Fruit fly (Drosophila melanogaster) whole organism, embryonic: ENCODE data around the gene MRG15.

ENCODE experiments used
- Ada2b ChIP-seq: fragments of 200-800 bp; sonication (Bioruptor generic); IDR thresholded peaks from 2 replicates; pipeline ENCODE4 v1.3.6; 2022; ENCODE audit warnings: missing biosample characterization, missing genetic modification characterization
- Adf1 ChIP-seq: fragments of 200-800 bp; sonication (Bioruptor generic); IDR thresholded peaks from 2 replicates; pipeline ENCODE4 v1.3.6; 2022; ENCODE audit warnings: missing biosample characterization, missing genetic modification characterization
- Awh ChIP-seq: fragments of 200-800 bp; sonication (Bioruptor generic); IDR thresholded peaks from 2 replicates; pipeline ENCODE4, ENCODE4 v1.3.6; 2022; ENCODE audit warnings: missing biosample characterization, missing genetic modification characterization
- BtbVII ChIP-seq: fragments of 200-800 bp; sonication (Bioruptor generic); optimal IDR thresholded peaks from 3 replicates; lab custom pipeline; 2017; ENCODE audit warnings: missing biosample characterization, mild to moderate bottlenecking, missing genetic modification characterization
- CG10321 ChIP-seq: fragments of 200-800 bp; sonication (Bioruptor generic); IDR thresholded peaks from 2 replicates; pipeline ENCODE4 v1.3.6; 2022; ENCODE audit warnings: missing biosample characterization, missing genetic modification characterization
- CG10366 ChIP-seq: fragments of 200-800 bp; sonication (Bioruptor generic); IDR thresholded peaks from 2 replicates; pipeline ENCODE4 v1.3.6; 2022; ENCODE audit warnings: missing biosample characterization, missing genetic modification characterization
- CG12299 ChIP-seq: fragments of 200-800 bp; sonication (Bioruptor generic); optimal IDR thresholded peaks from 2 replicates; lab custom pipeline; 2018; ENCODE audit warnings: missing biosample characterization, mild to moderate bottlenecking, missing genetic modification characterization
- CG15479 ChIP-seq: fragments of 200-800 bp; sonication (Bioruptor generic); optimal IDR thresholded peaks from 3 replicates; lab custom pipeline; 2019; ENCODE audit warnings: missing biosample characterization, mild to moderate bottlenecking, missing genetic modification characterization, moderate library complexity
- CG1603 ChIP-seq: fragments of 200-800 bp; sonication (Bioruptor generic); optimal IDR thresholded peaks from 2 replicates; lab custom pipeline; 2019; ENCODE audit warnings: missing biosample characterization, mild to moderate bottlenecking, missing genetic modification characterization, moderate library complexity
- CG17385 ChIP-seq: fragments of 200-800 bp; sonication (Bioruptor generic); optimal IDR thresholded peaks from 3 replicates; lab custom pipeline; 2018; ENCODE audit warnings: missing biosample characterization, mild to moderate bottlenecking, missing genetic modification characterization
- CG1832 ChIP-seq: fragments of 200-800 bp; sonication (Bioruptor generic); optimal IDR thresholded peaks from 2 replicates; lab custom pipeline; 2017; ENCODE audit warnings: missing biosample characterization, mild to moderate bottlenecking, missing genetic modification characterization, inconsistent platforms
- CG3065 ChIP-seq: fragments of 200-800 bp; sonication (Bioruptor generic); optimal IDR thresholded peaks from 2 replicates; lab custom pipeline; 2016; ENCODE audit warnings: missing biosample characterization, missing genetic modification characterization
- CG32532 ChIP-seq: fragments of 200-800 bp; sonication (Bioruptor generic); IDR thresholded peaks from 2 replicates; pipeline ENCODE4 v1.3.6; 2022; ENCODE audit warnings: missing biosample characterization, missing genetic modification characterization
- CG4404 ChIP-seq: fragments of 200-800 bp; sonication (Bioruptor generic); IDR thresholded peaks from 2 replicates; pipeline ENCODE4 v1.3.6; 2022; ENCODE audit warnings: missing biosample characterization, missing genetic modification characterization
- CG4707 ChIP-seq: fragments of 200-800 bp; sonication (Bioruptor generic); optimal IDR thresholded peaks from 2 replicates; lab custom pipeline; 2018; ENCODE audit warnings: missing biosample characterization, mild to moderate bottlenecking, missing genetic modification characterization, moderate library complexity
- CG5180 ChIP-seq: fragments of 200-800 bp; sonication (Bioruptor generic); optimal IDR thresholded peaks from 3 replicates; lab custom pipeline; 2017; ENCODE audit warnings: missing biosample characterization, missing genetic modification characterization, mild to moderate bottlenecking, moderate library complexity, missing genetic modification reagents
- CG8388 ChIP-seq: fragments of 200-800 bp; sonication (Bioruptor generic); optimal IDR thresholded peaks from 2 replicates; lab custom pipeline; 2019; ENCODE audit warnings: missing biosample characterization, mild to moderate bottlenecking, missing genetic modification characterization, moderate library complexity
- CG9215 ChIP-seq: fragments of 200-800 bp; sonication (Bioruptor generic); IDR thresholded peaks from 2 replicates; pipeline ENCODE4 v1.3.6; 2022; ENCODE audit warnings: missing biosample characterization, missing genetic modification characterization
- Dip3 ChIP-seq: fragments of 200-800 bp; sonication (Bioruptor generic); optimal IDR thresholded peaks from 3 replicates; lab custom pipeline; 2016; ENCODE audit warnings: missing biosample characterization, missing genetic modification characterization
- ERR ChIP-seq: fragments of 200-800 bp; sonication (Bioruptor generic); optimal IDR thresholded peaks from 2 replicates; lab custom pipeline; 2016; ENCODE audit warnings: missing biosample characterization, missing genetic modification characterization
- HHEX ChIP-seq: fragments of 200-800 bp; sonication (Bioruptor generic); optimal IDR thresholded peaks from 3 replicates; lab custom pipeline; 2017; ENCODE audit warnings: missing biosample characterization, mild to moderate bottlenecking, missing genetic modification characterization, missing genetic modification reagents
- Hmx ChIP-seq: fragments of 200-800 bp; sonication (Bioruptor generic); optimal IDR thresholded peaks from 2 replicates; lab custom pipeline; 2016; ENCODE audit warnings: missing biosample characterization, missing genetic modification characterization
- Kr ChIP-seq: fragments of 200-800 bp; sonication (Bioruptor generic); optimal IDR thresholded peaks from 2 replicates; lab custom pipeline; 2017; ENCODE audit warnings: missing biosample characterization, mild to moderate bottlenecking, missing genetic modification characterization
- Neu2 ChIP-seq: fragments of 200-800 bp; sonication (Bioruptor generic); optimal IDR thresholded peaks from 3 replicates; lab custom pipeline; 2016; ENCODE audit warnings: missing biosample characterization, missing genetic modification characterization, borderline replicate concordance
- abd-A ChIP-seq: fragments of 200-800 bp; sonication (Bioruptor generic); optimal IDR thresholded peaks from 3 replicates; lab custom pipeline; 2019; ENCODE audit warnings: missing biosample characterization, mild to moderate bottlenecking, missing genetic modification characterization, moderate library complexity
- bsh ChIP-seq, 2 experiments: fragments of 200-800 bp; sonication (Bioruptor generic); optimal IDR thresholded peaks; 2 replicates each; lab custom pipeline; 2017 to 2018; ENCODE audit warnings: mild to moderate bottlenecking in 2 of 2, missing biosample characterization in 2 of 2, missing genetic modification characterization in 2 of 2, moderate library complexity in 1 of 2
- cg ChIP-seq: fragments of 200-800 bp; sonication (Bioruptor generic); optimal IDR thresholded peaks from 3 replicates; lab custom pipeline; 2019; ENCODE audit warnings: missing biosample characterization, mild to moderate bottlenecking, missing genetic modification characterization, moderate library complexity
- croc ChIP-seq: fragments of 200-800 bp; sonication (Bioruptor generic); conservative IDR thresholded peaks from 3 replicates; pipeline ENCODE4 v1.3.6; 2022; ENCODE audit warnings: missing biosample characterization, missing genetic modification characterization
- danr ChIP-seq: fragments of 200-800 bp; sonication (Bioruptor generic); IDR thresholded peaks from 2 replicates; pipeline ENCODE4 v1.3.6; 2022; ENCODE audit warnings: missing biosample characterization, missing genetic modification characterization
- dati ChIP-seq: fragments of 200-800 bp; sonication (Bioruptor generic); IDR thresholded peaks from 2 replicates; pipeline ENCODE4 v1.3.6; 2022; ENCODE audit warnings: missing biosample characterization, missing genetic modification characterization
- fd3F ChIP-seq: fragments of 200-800 bp; sonication (Bioruptor generic); optimal IDR thresholded peaks from 2 replicates; lab custom pipeline; 2018; ENCODE audit warnings: missing biosample characterization, mild to moderate bottlenecking, missing genetic modification characterization, moderate library complexity
- gro ChIP-seq: fragments of 200-800 bp; sonication (Bioruptor generic); optimal IDR thresholded peaks from 2 replicates; lab custom pipeline; 2016; ENCODE audit warnings: missing biosample characterization, missing genetic modification characterization
- gt ChIP-seq: fragments of 200-800 bp; sonication (Bioruptor generic); IDR thresholded peaks from 2 replicates; pipeline ENCODE4 v1.3.6; 2022; ENCODE audit warnings: missing biosample characterization, missing genetic modification characterization
- her ChIP-seq: fragments of 200-800 bp; sonication (Bioruptor generic); optimal IDR thresholded peaks from 2 replicates; lab custom pipeline; 2016; ENCODE audit warnings: missing biosample characterization, missing genetic modification characterization
- hth ChIP-seq: fragments of >200 bp; optimal IDR thresholded peaks from 2 replicates; lab custom pipeline; 2017; ENCODE audit warnings: inconsistent platforms
- jigr1 ChIP-seq: fragments of 200-800 bp; sonication (Bioruptor generic); IDR thresholded peaks from 3 replicates; pipeline ENCODE4 v1.3.6; 2022; ENCODE audit warnings: missing biosample characterization, missing genetic modification characterization
- ken ChIP-seq: fragments of 200-800 bp; sonication (Bioruptor generic); IDR thresholded peaks from 3 replicates; pipeline ENCODE4 v1.3.6; 2022; ENCODE audit warnings: missing biosample characterization, missing genetic modification characterization
- kni ChIP-seq: fragments of 200-800 bp; sonication (Bioruptor generic); optimal IDR thresholded peaks from 3 replicates; lab custom pipeline; 2017; ENCODE audit warnings: mild to moderate bottlenecking, missing biosample characterization, missing genetic modification reagents, missing genetic modification characterization
- mirr ChIP-seq: fragments of 200-800 bp; sonication (Bioruptor generic); optimal IDR thresholded peaks from 3 replicates; lab custom pipeline; 2018; ENCODE audit warnings: missing biosample characterization, mild to moderate bottlenecking, missing genetic modification characterization
- mld ChIP-seq: fragments of 200-800 bp; sonication (Bioruptor generic); IDR thresholded peaks from 3 replicates; pipeline ENCODE4 v1.3.6; 2022; ENCODE audit warnings: missing biosample characterization, missing genetic modification characterization; ENCODE audit not compliant: partially characterized antibody
- nerfin-2 ChIP-seq: fragments of 200-800 bp; sonication (Bioruptor generic); IDR thresholded peaks from 2 replicates; pipeline ENCODE4 v1.3.6; 2022; ENCODE audit warnings: missing biosample characterization, missing genetic modification characterization; ENCODE audit not compliant: partially characterized antibody
- odd ChIP-seq: fragments of 200-800 bp; sonication (Bioruptor generic); optimal IDR thresholded peaks from 2 replicates; lab custom pipeline; 2017; ENCODE audit warnings: missing biosample characterization, mild to moderate bottlenecking, missing genetic modification characterization
- pan ChIP-seq, 4 experiments: fragments of >200 bp in 3 of 4; fragments of 200-800 bp in 1 of 4; sonication (Bioruptor generic) in 1 of 4; optimal IDR thresholded peaks in 3 of 4; IDR thresholded peaks in 1 of 4; 2 replicates each; pipeline versions ENCODE4 v1.3.6 to Lab custom; 2017 to 2022; ENCODE audit warnings: missing biosample characterization in 2 of 4, missing genetic modification characterization in 2 of 4, mixed read lengths in 1 of 4
- pnt ChIP-seq: fragments of 200-800 bp; sonication (Bioruptor generic); optimal IDR thresholded peaks from 3 replicates; lab custom pipeline; 2016; ENCODE audit warnings: missing biosample characterization, missing genetic modification characterization
- prd ChIP-seq, 3 experiments: fragments of >200 bp in 2 of 3; fragments of 200-800 bp in 1 of 3; sonication (Bioruptor generic) in 1 of 3; optimal IDR thresholded peaks in 2 of 3; IDR thresholded peaks in 1 of 3; 2 replicates in 2 of 3; 3 replicates in 1 of 3; pipeline versions ENCODE4 v1.3.6 to Lab custom; 2017 to 2022; ENCODE audit warnings: missing biosample characterization in 1 of 3, missing genetic modification characterization in 1 of 3
- ranshi ChIP-seq: fragments of 200-800 bp; sonication (Bioruptor generic); IDR thresholded peaks from 2 replicates; pipeline ENCODE4 v1.3.6; 2022; ENCODE audit warnings: missing biosample characterization, missing genetic modification characterization
- ro ChIP-seq: fragments of 200-800 bp; sonication (Bioruptor generic); IDR thresholded peaks from 2 replicates; pipeline ENCODE4 v1.3.6; 2022; ENCODE audit warnings: missing biosample characterization, missing genetic modification characterization
- scrt ChIP-seq: fragments of 200-800 bp; sonication (Bioruptor generic); optimal IDR thresholded peaks from 2 replicates; lab custom pipeline; 2018; ENCODE audit warnings: missing biosample characterization, mild to moderate bottlenecking, missing genetic modification characterization, moderate library complexity
- sqz ChIP-seq: fragments of 200-800 bp; sonication (Bioruptor generic); optimal IDR thresholded peaks from 3 replicates; lab custom pipeline; 2018; ENCODE audit warnings: missing biosample characterization, mild to moderate bottlenecking, missing genetic modification characterization

The MRG15 gene

dm6 chr3R:15291551-15292223 is 13.8 kb upstream of the MRG15 start (continued):
- TF ChIP-seq her (GFP tag; lab: Kevin White, UChicago) (no peak), Adf1 (no peak), nerfin-2 (GFP tag; lab: Robert Waterston, UW) (no peak), dati (GFP tag; lab: Robert Waterston, UW) (no peak), scrt (GFP tag; lab: Kevin White, UChicago) (no peak), gro (no peak), CG4707 (no peak), pnt (GFP tag; lab: Kevin White, UChicago) (no peak), croc (GFP tag; lab: Robert Waterston, UW) (no peak), fd3F (GFP tag; lab: Kevin White, UChicago) (no peak), gt (no peak), cg (peak; percentile 61), CG5180 (GFP tag; lab: Kevin White, UChicago) (no peak), HHEX (GFP tag; lab: Kevin White, UChicago) (no peak), Awh (no peak), prd (optimal IDR thresholded peaks at IDR 0.05; lab: Kevin White, UChicago) (no peak), prd (GFP tag; IDR thresholded peaks at IDR 0.05; lab: Robert Waterston, UW) (no peak), CG17385 (GFP tag; lab: Kevin White, UChicago) (peak; percentile 17), CG32532 (GFP tag; lab: Robert Waterston, UW) (no peak), CG1603 (tag; lab: Kevin White, UChicago) (no peak), Kr (GFP tag; lab: Kevin White, UChicago) (peak; percentile 20), Ada2b (GFP tag; lab: Robert Waterston, UW) (no peak), BtbVII (no peak), Neu2 (no peak), jigr1 (GFP tag; lab: Robert Waterston, UW) (no peak), mld (GFP tag; lab: Robert Waterston, UW) (no peak), CG10366 (GFP tag; lab: Robert Waterston, UW) (no peak), hth (no peak), CG9215 (GFP tag; lab: Robert Waterston, UW) (no peak), CG8388 (GFP tag; lab: Kevin White, UChicago) (no peak), CG4404 (GFP tag; lab: Robert Waterston, UW) (no peak), sqz (no peak), odd (no peak), abd-A (tag; lab: Kevin White, UChicago) (no peak), ken (no peak), ERR (GFP tag; lab: Kevin White, UChicago) (no peak), CG1832 (GFP tag; lab: Kevin White, UChicago) (peak; percentile 89), Hmx (no peak), CG3065 (no peak), danr (no peak), CG10321 (GFP tag; lab: Robert Waterston, UW) (no peak), CG12299 (tag; lab: Kevin White, UChicago) (no peak), mirr (GFP tag; lab: Kevin White, UChicago) (peak; percentile 16), ranshi (GFP tag; lab: Robert Waterston, UW) (no peak), Dip3 (no peak), CG15479 (GFP tag; lab: Kevin White, UChicago) (peak; percentile 49), pan (optimal IDR thresholded peaks at IDR 0.05; lab: Kevin White, UChicago) (no peak), pan (GFP tag; optimal IDR thresholded peaks at IDR 0.05 in 1 of 2, IDR thresholded peaks at IDR 0.05 in 1 of 2) (no peak), kni (GFP tag; lab: Kevin White, UChicago) (peak; percentile 47), bsh (GFP tag; optimal IDR thresholded peaks at IDR 0.05; lab: Kevin White, UChicago) (peak in 1 of 2 experiments; percentile 31), ro (GFP tag; lab: Robert Waterston, UW) (no peak)
